Worm (Caenorhabditis elegans) whole organism, early embryonic: ENCODE measurements around the gene T09A5.15.

ENCODE experiments used
- B0310.2 ChIP-seq: sonication (generic microtip); optimal IDR thresholded peaks from 2 replicates; lab custom pipeline; 2016; ENCODE audit warnings: mild to moderate bottlenecking, missing genetic modification characterization, missing compliant biosample characterization
- aly-1 ChIP-seq: sonication (generic microtip); optimal IDR thresholded peaks from 2 replicates; lab custom pipeline; 2016; ENCODE audit warnings: missing genetic modification characterization, missing compliant biosample characterization
- ama-1 ChIP-seq: fragments of 150-350 bp; optimal IDR thresholded peaks from 2 replicates; lab custom pipeline; 2014
- flt-1 ChIP-seq: fragments of 200-800 bp; sonication (Bioruptor generic); IDR thresholded peaks from 2 replicates; pipeline ENCODE4 v1.3.6; 2022; ENCODE audit warnings: missing genetic modification characterization, missing compliant biosample characterization
- scrt-1 ChIP-seq: fragments of 200-800 bp; sonication (Bioruptor generic); IDR thresholded peaks from 2 replicates; pipeline ENCODE4 v1.3.6; 2022; ENCODE audit warnings: missing genetic modification characterization, missing compliant biosample characterization
- tra-4 ChIP-seq: sonication (generic microtip); optimal IDR thresholded peaks from 2 replicates; lab custom pipeline; 2017; ENCODE audit warnings: missing genetic modification characterization, missing compliant biosample characterization

- TF ChIP-seq flt-1 (GFP tag; lab: Robert Waterston, UW) (0 out of 2 replicates have a peak, but pooled peaks have one; percentile 40), ama-1 (lab: Kevin White, UChicago) (no peak), B0310.2 (peak; percentile 44), aly-1 (peak; percentile 81), scrt-1 (GFP tag; lab: Robert Waterston, UW) (0 out of 2 replicates have a peak, but pooled peaks have one; percentile 43), tra-4 (tag; lab: Kevin White, UChicago) (no peak)
These were observed 46.8 kb upstream of the T09A5.15 start, which contains the start of gene cki-1 for ce11 chrII:7810869-7811543.
